Fruit fly (Drosophila melanogaster): ENCODE measurements around the gene Rap1.

The Rap1 gene

DNA sequence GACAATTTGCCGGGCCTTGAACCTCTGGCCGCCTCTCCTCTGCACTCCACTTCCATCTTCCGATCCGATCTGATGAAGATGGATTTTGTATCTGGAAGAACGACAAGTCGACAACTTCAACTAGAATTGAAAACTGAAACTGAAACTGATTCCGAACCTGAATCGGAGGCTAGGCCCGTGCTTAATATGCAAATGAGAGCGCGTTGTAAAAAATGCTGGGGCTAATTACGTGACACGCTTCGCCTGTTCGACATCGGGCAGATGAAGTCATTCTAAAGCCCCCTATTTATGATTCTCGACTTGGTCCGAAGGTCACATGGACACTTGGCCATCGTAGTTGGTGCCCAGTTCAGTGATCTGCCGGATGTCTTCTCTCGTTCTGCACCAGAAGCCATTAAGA, 45.4 kb downstream of the Rap1 start (continued):
- peak; percentile 52 for TF ChIP-seq CG13894 (tag; optimal IDR thresholded peaks at IDR 0.05)
- TF ChIP-seq caup (GFP tag; optimal IDR thresholded peaks at IDR 0.05; ENCODE audit: severe bottlenecking): no peak
- TF ChIP-seq CG4404 (GFP tag; IDR thresholded peaks at IDR 0.05): no peak
- no peak for TF ChIP-seq psq (GFP tag; optimal IDR thresholded peaks at IDR 0.05)
- TF ChIP-seq CHES-1-like (GFP tag; optimal IDR thresholded peaks at IDR 0.05): no peak
- 0 out of 2 replicates have a peak, but pooled peaks have one; percentile 18 for TF ChIP-seq vvl (GFP tag; IDR thresholded peaks at IDR 0.05)
- no peak for TF ChIP-seq Jarid2 (GFP tag; optimal IDR thresholded peaks at IDR 0.05)
- no peak for TF ChIP-seq GATAe (GFP tag; conservative IDR thresholded peaks at IDR 0.05)
- TF ChIP-seq eve (GFP tag; optimal IDR thresholded peaks at IDR 0.05): no peak
- TF ChIP-seq exex (tag; optimal IDR thresholded peaks at IDR 0.05): no peak
- no peak for TF ChIP-seq bigmax (GFP tag; optimal IDR thresholded peaks at IDR 0.05)
- no peak for TF ChIP-seq odd (GFP tag; optimal IDR thresholded peaks at IDR 0.05)
- TF ChIP-seq Lhr (GFP tag; optimal IDR thresholded peaks at IDR 0.05): no peak
- TF ChIP-seq CG11093 (GFP tag; IDR thresholded peaks at IDR 0.05): no peak
- TF ChIP-seq wor (GFP tag; IDR thresholded peaks at IDR 0.05): no peak
- no peak for TF ChIP-seq CG43689 (GFP tag; IDR thresholded peaks at IDR 0.05)
- no peak for TF ChIP-seq Dip2 (GFP tag; IDR thresholded peaks at IDR 0.05)
- no peak for TF ChIP-seq unpg (GFP tag; optimal IDR thresholded peaks at IDR 0.05)
- no peak for TF ChIP-seq CG10431 (GFP tag; optimal IDR thresholded peaks at IDR 0.05)
- no peak for TF ChIP-seq Med (GFP tag)
- no peak for TF ChIP-seq CG31224 (GFP tag; IDR thresholded peaks at IDR 0.05)
- TF ChIP-seq Sox102F (GFP tag; optimal IDR thresholded peaks at IDR 0.05): no peak
- no peak for TF ChIP-seq Spps (tag; optimal IDR thresholded peaks at IDR 0.05)
- no peak for TF ChIP-seq Hey (tag; optimal IDR thresholded peaks at IDR 0.05)
- no peak for TF ChIP-seq Lpt (GFP tag; optimal IDR thresholded peaks at IDR 0.05)
- TF ChIP-seq CG7271 (tag; optimal IDR thresholded peaks at IDR 0.05): no peak
- no peak for TF ChIP-seq Ptx1 (GFP tag; IDR thresholded peaks at IDR 0.05)
- TF ChIP-seq Fer2 (tag; optimal IDR thresholded peaks at IDR 0.05): no peak
- no peak for TF ChIP-seq peb (GFP tag; IDR thresholded peaks at IDR 0.05)
- no peak for TF ChIP-seq Aef1 (GFP tag; IDR thresholded peaks at IDR 0.05)
- no peak for TF ChIP-seq CG33213 (GFP tag; optimal IDR thresholded peaks at IDR 0.05)
- no peak for TF ChIP-seq CG16815 (GFP tag; optimal IDR thresholded peaks at IDR 0.05)
- TF ChIP-seq grau (tag; optimal IDR thresholded peaks at IDR 0.05): no peak
- no peak for TF ChIP-seq CG11504 (tag; optimal IDR thresholded peaks at IDR 0.05)
- TF ChIP-seq HmgD (GFP tag; optimal IDR thresholded peaks at IDR 0.05): no peak
- no peak for TF ChIP-seq zen2 (GFP tag; IDR thresholded peaks at IDR 0.05; ENCODE audit: partially characterized antibody)
- no peak for TF ChIP-seq CG3281 (GFP tag; optimal IDR thresholded peaks at IDR 0.05)
- no peak for TF ChIP-seq TFAM (GFP tag; optimal IDR thresholded peaks at IDR 0.05)
- TF ChIP-seq CG4282 (GFP tag; optimal IDR thresholded peaks at IDR 0.05): no peak
- no peak for TF ChIP-seq Xbp1 (GFP tag; optimal IDR thresholded peaks at IDR 0.05)
- no peak for TF ChIP-seq aop (GFP tag; IDR thresholded peaks at IDR 0.05)
- TF ChIP-seq CG7928 (GFP tag; optimal IDR thresholded peaks at IDR 0.05): no peak

DNA sequence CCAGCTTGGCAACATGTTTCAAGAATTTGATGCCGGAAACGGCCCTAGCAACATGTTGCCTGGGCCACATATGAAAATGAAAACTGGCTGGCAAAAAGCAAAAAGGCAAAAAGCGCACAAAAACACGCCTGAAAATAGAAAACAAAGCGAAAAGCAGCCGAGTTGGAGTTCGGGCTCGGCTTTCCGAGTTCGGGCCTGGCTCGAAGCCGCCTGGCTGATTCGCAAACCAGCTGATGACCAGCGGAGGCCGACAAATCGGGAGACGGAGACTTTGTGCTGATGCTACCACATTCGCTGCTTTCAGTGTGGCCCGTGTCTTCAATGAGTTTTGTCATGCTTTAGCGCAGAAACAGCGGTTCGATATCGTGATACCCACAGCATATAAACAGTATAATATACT, 51.8 kb downstream of the Rap1 start, which contains the start of gene GV1:
TSS of gene GV1 (plus strand) at position 301 of the 400 bp plus-strand sequence.
- TF ChIP-seq CG12769 (tag; optimal IDR thresholded peaks at IDR 0.05) (peak; percentile 66), Ets65A (GFP tag) (peak; percentile 80), CG13894 (tag; optimal IDR thresholded peaks at IDR 0.05) (peak; percentile 54), Hmx (GFP tag; optimal IDR thresholded peaks at IDR 0.05) (no peak), mld (GFP tag; IDR thresholded peaks at IDR 0.05; ENCODE audit: partially characterized antibody) (no peak), CG10543 (GFP tag; optimal IDR thresholded peaks at IDR 0.05) (peak; percentile 51), Drgx (GFP tag; IDR thresholded peaks at IDR 0.05) (peak; percentile 62), CG34376 (GFP tag; optimal IDR thresholded peaks at IDR 0.05) (peak; percentile 3), chm (GFP tag; IDR thresholded peaks at IDR 0.05) (0 out of 2 replicates have a peak, but pooled peaks have one; percentile 17), esg (GFP tag; conservative IDR thresholded peaks at IDR 0.05) (no peak), CG7963 (GFP tag; IDR thresholded peaks at IDR 0.05; ENCODE audit: partially characterized antibody) (no peak), bsh (GFP tag; optimal IDR thresholded peaks at IDR 0.05) (peak in 1 of 2 experiments; percentile 94), nom (GFP tag; optimal IDR thresholded peaks at IDR 0.05) (peak; percentile 98)

Measured in whole organism, embryonic.